Fruit fly (Drosophila melanogaster) S2 (cell line): ENCODE measurements around the gene CG17572.

Source experiments
- CG8478 ChIP-seq: fragments of >200 bp; optimal IDR thresholded peaks from 2 replicates; lab custom pipeline; 2018
- CTCF ChIP-seq, 2 experiments: fragments of >200 bp; optimal IDR thresholded peaks; 2 replicates each; lab custom pipeline; 2018

DNA sequence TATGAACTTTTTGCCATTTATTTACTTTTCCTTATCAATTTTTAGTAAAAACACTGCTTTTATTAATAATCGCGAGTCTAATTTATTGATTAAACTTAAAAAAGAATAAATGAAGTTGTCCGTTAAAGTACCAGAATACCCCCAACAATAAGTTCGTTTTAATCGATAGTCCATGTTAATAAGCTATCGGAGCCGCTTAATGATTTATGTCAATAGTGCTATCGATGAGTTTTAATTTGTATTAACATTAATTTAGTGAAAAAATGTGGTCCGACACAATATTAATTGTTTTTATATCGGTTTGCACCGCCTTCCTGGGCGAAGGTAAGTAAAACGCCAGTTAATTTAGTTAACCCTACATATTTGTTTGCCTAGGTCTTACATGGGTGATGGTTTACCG is 25.0 kb downstream of the CG17572 start, which contains the start of gene CG10470:
- TF ChIP-seq CTCF (optimal IDR thresholded peaks at IDR 0.05; lab: Kevin White, UChicago) (no peak), CG8478 (lab: Kevin White, UChicago) (no peak)
